Fruit fly (Drosophila melanogaster) whole organism, embryonic: ENCODE results near the gene mnd.

Experiments used
- CG1024 ChIP-seq: fragments of 200-800 bp; sonication (Bioruptor generic); IDR thresholded peaks from 2 replicates; pipeline ENCODE4 v1.3.6; 2022; ENCODE audit warnings: missing biosample characterization, missing genetic modification characterization
- CG12659 ChIP-seq: fragments of 200-800 bp; sonication (Bioruptor generic); optimal IDR thresholded peaks from 3 replicates; lab custom pipeline; 2017; ENCODE audit warnings: mild to moderate bottlenecking, missing biosample characterization, missing genetic modification reagents, missing genetic modification characterization
- CG16863 ChIP-seq: fragments of 200-800 bp; sonication (Bioruptor generic); optimal IDR thresholded peaks from 3 replicates; lab custom pipeline; 2016; ENCODE audit warnings: missing biosample characterization, missing genetic modification characterization
- CG3995 ChIP-seq: fragments of 200-800 bp; sonication (Bioruptor generic); optimal IDR thresholded peaks from 3 replicates; lab custom pipeline; 2016; ENCODE audit warnings: missing biosample characterization, missing genetic modification characterization
- CG9437 ChIP-seq: fragments of 200-800 bp; sonication (Bioruptor generic); optimal IDR thresholded peaks from 2 replicates; lab custom pipeline; 2018; ENCODE audit warnings: missing biosample characterization, mild to moderate bottlenecking, missing genetic modification characterization
- Hsf ChIP-seq: fragments of 200-800 bp; sonication (Bioruptor generic); optimal IDR thresholded peaks from 3 replicates; lab custom pipeline; 2016; ENCODE audit warnings: missing biosample characterization, missing genetic modification characterization
- inv ChIP-seq: fragments of 200-800 bp; sonication (Bioruptor generic); IDR thresholded peaks from 2 replicates; pipeline ENCODE4 v1.3.6; 2022; ENCODE audit warnings: missing biosample characterization, missing genetic modification characterization; ENCODE audit not compliant: partially characterized antibody
- lola ChIP-seq, 3 experiments: fragments of >200 bp in 2 of 3; fragments of 200-800 bp in 1 of 3; sonication (Bioruptor generic) in 1 of 3; optimal IDR thresholded peaks; 2 replicates each; lab custom pipeline; 2017 to 2019; ENCODE audit warnings: missing biosample characterization in 3 of 3, missing genetic modification characterization in 3 of 3, mild to moderate bottlenecking in 1 of 3, moderate library complexity in 1 of 3
- pan ChIP-seq, 4 experiments: fragments of >200 bp in 3 of 4; fragments of 200-800 bp in 1 of 4; sonication (Bioruptor generic) in 1 of 4; optimal IDR thresholded peaks in 3 of 4; IDR thresholded peaks in 1 of 4; 2 replicates each; pipeline versions ENCODE4 v1.3.6 to Lab custom; 2017 to 2022; ENCODE audit warnings: missing biosample characterization in 2 of 4, missing genetic modification characterization in 2 of 4, mixed read lengths in 1 of 4
- tx ChIP-seq: fragments of 200-800 bp; sonication (Bioruptor generic); optimal IDR thresholded peaks from 2 replicates; lab custom pipeline; 2016; ENCODE audit warnings: missing biosample characterization, missing genetic modification characterization
- wor ChIP-seq: fragments of 200-800 bp; sonication (Bioruptor generic); IDR thresholded peaks from 2 replicates; pipeline ENCODE4 v1.3.6; 2022; ENCODE audit warnings: missing biosample characterization, missing genetic modification characterization

dm6 chr3L:14988231-14988630, 3.3 kb downstream of the mnd start:
- TF ChIP-seq wor (GFP tag; lab: Robert Waterston, UW) (no peak), pan (optimal IDR thresholded peaks at IDR 0.05; lab: Kevin White, UChicago) (no peak), pan (GFP tag; optimal IDR thresholded peaks at IDR 0.05 in 1 of 2, IDR thresholded peaks at IDR 0.05 in 1 of 2) (no peak), CG9437 (GFP tag; lab: Kevin White, UChicago) (no peak), CG12659 (GFP tag; lab: Kevin White, UChicago) (no peak), inv (GFP tag; lab: Robert Waterston, UW) (no peak), CG1024 (GFP tag; lab: Robert Waterston, UW) (no peak), lola (GFP tag; optimal IDR thresholded peaks at IDR 0.05; lab: Kevin White, UChicago) (no peak), CG16863 (no peak), CG3995 (GFP tag; lab: Kevin White, UChicago) (no peak), Hsf (GFP tag; lab: Kevin White, UChicago) (no peak), tx (GFP tag; lab: Kevin White, UChicago) (no peak)
